Fruit fly (Drosophila melanogaster): ENCODE results near the gene CG13992.

Gene CG13992

DNA sequence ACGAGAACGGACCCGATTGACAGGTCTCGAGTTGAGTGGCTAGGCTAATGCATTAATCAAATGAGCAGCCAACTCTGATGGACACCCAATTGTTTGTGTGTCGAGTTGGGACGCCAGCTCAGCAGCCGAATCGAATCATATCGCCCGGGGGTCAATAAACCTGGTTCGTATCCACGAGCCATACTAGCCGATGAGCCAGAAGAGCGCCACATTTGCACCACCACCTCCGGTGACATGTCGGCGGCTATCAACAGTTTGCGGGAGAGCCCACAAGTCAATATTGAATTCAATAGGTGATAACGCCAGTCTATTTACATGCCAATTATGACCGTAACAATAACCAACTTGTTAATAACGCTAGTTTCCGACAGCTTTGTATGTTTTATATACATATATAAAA lies 6.6 kb upstream of the CG13992 start (continued):
- TF ChIP-seq kay (GFP tag; optimal IDR thresholded peaks at IDR 0.05) (no peak), tx (GFP tag; optimal IDR thresholded peaks at IDR 0.05) (no peak), CG34422 (GFP tag; IDR thresholded peaks at IDR 0.05) (peak; percentile 20; the same call in 1 of the 3 replicates), CG7928 (GFP tag; optimal IDR thresholded peaks at IDR 0.05) (peak; percentile 45), Myb (GFP tag; optimal IDR thresholded peaks at IDR 0.05) (no peak), Elba2 (GFP tag; optimal IDR thresholded peaks at IDR 0.05) (no peak), CG32767 (GFP tag; IDR thresholded peaks at IDR 0.05) (peak; percentile 48; the same call in 1 of the 2 replicates), ab (GFP tag; optimal IDR thresholded peaks at IDR 0.05) (no peak), CG3847 (GFP tag; IDR thresholded peaks at IDR 0.05) (no peak), Mes4 (GFP tag; optimal IDR thresholded peaks at IDR 0.05) (no peak), vfl (GFP tag; optimal IDR thresholded peaks at IDR 0.05) (no peak), CG18619 (GFP tag; optimal IDR thresholded peaks at IDR 0.05) (peak; percentile 69), CG9609 (GFP tag; optimal IDR thresholded peaks at IDR 0.05) (no peak), ATbp (GFP tag; optimal IDR thresholded peaks at IDR 0.05) (peak; percentile 92), MBD-R2 (GFP tag; IDR thresholded peaks at IDR 0.05) (no peak), Stat92E (GFP tag; optimal IDR thresholded peaks at IDR 0.05) (no peak), CG31224 (GFP tag; IDR thresholded peaks at IDR 0.05) (no peak), peb (GFP tag; IDR thresholded peaks at IDR 0.05) (no peak), Max (GFP tag; optimal IDR thresholded peaks at IDR 0.05) (peak; percentile 14), br (optimal IDR thresholded peaks at IDR 0.05) (no peak), CG10209 (GFP tag; optimal IDR thresholded peaks at IDR 0.05) (peak; percentile 74), CG9817 (tag; optimal IDR thresholded peaks at IDR 0.05) (peak; percentile 40), HLH3B (GFP tag; IDR thresholded peaks at IDR 0.05) (peak; percentile 64; the same call in 1 of the 2 replicates), bbx (GFP tag; IDR thresholded peaks at IDR 0.05; ENCODE audit: partially characterized antibody) (no peak), CG18764 (GFP tag; optimal IDR thresholded peaks at IDR 0.05) (peak; percentile 63), Deaf1 (tag; optimal IDR thresholded peaks at IDR 0.05) (peak; percentile 91), zfh2 (GFP tag; optimal IDR thresholded peaks at IDR 0.05) (no peak), CG32772 (GFP tag; IDR thresholded peaks at IDR 0.05) (no peak), CG12299 (tag; optimal IDR thresholded peaks at IDR 0.05) (peak; percentile 17), az2 (GFP tag; optimal IDR thresholded peaks at IDR 0.05) (no peak), CG2116 (GFP tag; optimal IDR thresholded peaks at IDR 0.05) (peak; percentile 9), CG4328 (GFP tag; optimal IDR thresholded peaks at IDR 0.05) (peak; percentile 78), dan (GFP tag; IDR thresholded peaks at IDR 0.05) (no peak), wdn (GFP tag; IDR thresholded peaks at IDR 0.05) (peak; percentile 49; the same call in 1 of the 2 replicates), CG8089 (GFP tag; optimal IDR thresholded peaks at IDR 0.05) (no peak), CG17612 (GFP tag; IDR thresholded peaks at IDR 0.05) (no peak), CG32532 (GFP tag; IDR thresholded peaks at IDR 0.05) (peak; percentile 21; the same call in 1 of the 2 replicates), gce (GFP tag; IDR thresholded peaks at IDR 0.05) (peak; percentile 63; the same call in 2 of the 3 replicates), tap (tag; optimal IDR thresholded peaks at IDR 0.05) (peak; percentile 53), slbo (GFP tag; IDR thresholded peaks at IDR 0.05) (peak; percentile 26; the same call in 1 of the 2 replicates), vvl (GFP tag; IDR thresholded peaks at IDR 0.05) (no peak), twi (tag; optimal IDR thresholded peaks at IDR 0.05) (no peak), pnt (GFP tag; optimal IDR thresholded peaks at IDR 0.05) (no peak), Rfx (GFP tag; IDR thresholded peaks at IDR 0.05) (peak; percentile 36; the same call in 1 of the 2 replicates), Side (GFP tag; optimal IDR thresholded peaks at IDR 0.05) (no peak), CG15514 (GFP tag; optimal IDR thresholded peaks at IDR 0.05) (peak; percentile 66), Six4 (GFP tag; optimal IDR thresholded peaks at IDR 0.05) (no peak), dati (GFP tag; IDR thresholded peaks at IDR 0.05) (no peak), Adf1 (GFP tag; IDR thresholded peaks at IDR 0.05) (0 out of 2 replicates have a peak, but pooled peaks have one; percentile 15), klu (GFP tag; IDR thresholded peaks at IDR 0.05) (no peak), CG18011 (GFP tag; optimal IDR thresholded peaks at IDR 0.05) (peak; percentile 2), CG10147 (GFP tag; optimal IDR thresholded peaks at IDR 0.05) (peak; percentile 41)
